Worm (Caenorhabditis elegans): ENCODE data around the gene F01F1.15.

ce11 chrIII:5840815-5841573 is 28.3 kb downstream of the F01F1.15 start:
- no peak for TF ChIP-seq nhr-12 (tag; optimal IDR thresholded peaks at IDR 0.05)
- no peak for TF ChIP-seq lsy-2 (tag; optimal IDR thresholded peaks at IDR 0.05)
- TF ChIP-seq unc-120 (tag; optimal IDR thresholded peaks at IDR 0.05; ENCODE audit: poor library complexity, severe bottlenecking), result no peak

Data from whole organism, mixed stage, embryonic.